Fruit fly (Drosophila melanogaster) whole organism, wandering third instar larva: ENCODE data around the gene Sh3beta.

ENCODE experiments used
- Abd-B ChIP-seq: fragments of >200 bp; optimal IDR thresholded peaks from 2 replicates; lab custom pipeline; 2017; ENCODE audit warnings: missing biosample characterization, missing genetic modification characterization
- Dfd ChIP-seq: fragments of >200 bp; optimal IDR thresholded peaks from 2 replicates; lab custom pipeline; 2017; ENCODE audit warnings: missing biosample characterization, missing genetic modification characterization
- Dif ChIP-seq: fragments of 200-275, 200-300 bp; sonication (Bioruptor generic); optimal IDR thresholded peaks from 2 replicates; lab custom pipeline; 2018; ENCODE audit warnings: missing biosample characterization, missing genetic modification characterization; ENCODE audit not compliant: partially characterized antibody
- GATAd ChIP-seq: sonication (Bioruptor generic); optimal IDR thresholded peaks from 2 replicates; lab custom pipeline; 2016; ENCODE audit warnings: missing biosample characterization, missing genetic modification characterization
- HLH106 ChIP-seq: fragments of 200-800 bp; optimal IDR thresholded peaks from 3 replicates; lab custom pipeline; 2019; ENCODE audit warnings: missing biosample characterization, mild to moderate bottlenecking, missing genetic modification characterization, moderate library complexity
- Hr78 ChIP-seq: fragments of >200 bp; optimal IDR thresholded peaks from 2 replicates; lab custom pipeline; 2017; ENCODE audit warnings: missing biosample characterization, missing genetic modification characterization
- Jra ChIP-seq: sonication (Bioruptor generic); optimal IDR thresholded peaks from 2 replicates; lab custom pipeline; 2016; ENCODE audit warnings: missing biosample characterization, missing genetic modification characterization
- Myc ChIP-seq: fragments of >200 bp; optimal IDR thresholded peaks from 2 replicates; lab custom pipeline; 2017
- N ChIP-seq: fragments of >200 bp; optimal IDR thresholded peaks from 2 replicates; lab custom pipeline; 2018; ENCODE audit warnings: missing biosample characterization, missing external identifiers, missing genetic modification characterization
- OdsH ChIP-seq: fragments of 200-800 bp; sonication (Bioruptor generic); optimal IDR thresholded peaks from 2 replicates; lab custom pipeline; 2016; ENCODE audit warnings: missing biosample characterization, mild to moderate bottlenecking, missing genetic modification characterization
- Rel ChIP-seq, 2 experiments: fragments of 200-800 bp; sonication (Bioruptor generic) in 1 of 2; optimal IDR thresholded peaks; 2 replicates in 1 of 2; 3 replicates in 1 of 2; lab custom pipeline; 2016 to 2019; ENCODE audit warnings: mild to moderate bottlenecking in 2 of 2, missing biosample characterization in 2 of 2, missing genetic modification characterization in 2 of 2, moderate library complexity in 1 of 2
- Sp1 ChIP-seq: fragments of 200-800 bp; sonication (Bioruptor generic); optimal IDR thresholded peaks from 3 replicates; lab custom pipeline; 2019; ENCODE audit warnings: missing biosample characterization, mild to moderate bottlenecking, missing genetic modification characterization, moderate library complexity
- Vsx2 ChIP-seq: fragments of 200-300, 225-300 bp; sonication (Bioruptor generic); optimal IDR thresholded peaks from 2 replicates; lab custom pipeline; 2018; ENCODE audit warnings: missing biosample characterization, missing genetic modification characterization; ENCODE audit not compliant: partially characterized antibody
- dl ChIP-seq, 2 experiments: fragments of 175-275, 200-275 bp in 1 of 2; fragments of 200-275 bp in 1 of 2; sonication (Bioruptor generic); optimal IDR thresholded peaks; lab custom pipeline; 2018; ENCODE audit warnings: mild to moderate bottlenecking in 2 of 2, missing biosample characterization in 2 of 2, missing genetic modification characterization in 2 of 2, moderate library complexity in 2 of 2; ENCODE audit not compliant: partially characterized antibody in 2 of 2, insufficient read depth in 1 of 2
- dsf ChIP-seq: sonication (Bioruptor generic); optimal IDR thresholded peaks from 2 replicates; lab custom pipeline; 2016; ENCODE audit warnings: missing biosample characterization, missing genetic modification characterization, borderline replicate concordance
- ey ChIP-seq: fragments of 200-800 bp; sonication (Bioruptor generic); optimal IDR thresholded peaks from 2 replicates; lab custom pipeline; 2016; ENCODE audit warnings: missing biosample characterization, missing genetic modification characterization
- foxo ChIP-seq, 2 experiments: fragments of 200-800 bp; sonication (Bioruptor generic); optimal IDR thresholded peaks; 2 replicates in 1 of 2; 3 replicates in 1 of 2; lab custom pipeline; 2016 to 2017; ENCODE audit warnings: missing biosample characterization in 2 of 2, missing genetic modification characterization in 2 of 2
- fru ChIP-seq: fragments of 200-800 bp; sonication (Bioruptor generic); optimal IDR thresholded peaks from 3 replicates; lab custom pipeline; 2016; ENCODE audit warnings: missing biosample characterization, mild to moderate bottlenecking, missing genetic modification characterization
- h ChIP-seq: fragments of 200-800 bp; sonication (Bioruptor generic); optimal IDR thresholded peaks from 3 replicates; lab custom pipeline; 2016; ENCODE audit warnings: missing biosample characterization, mild to moderate bottlenecking, missing genetic modification characterization
- jim ChIP-seq: fragments of 175-275, 200-325 bp; sonication (Bioruptor generic); optimal IDR thresholded peaks from 2 replicates; lab custom pipeline; 2016; ENCODE audit warnings: missing biosample characterization, mild to moderate bottlenecking, missing genetic modification characterization
- psq ChIP-seq: fragments of 200-800 bp; sonication (Bioruptor generic); optimal IDR thresholded peaks from 3 replicates; lab custom pipeline; 2017; ENCODE audit warnings: missing biosample characterization, mild to moderate bottlenecking, missing genetic modification characterization, moderate library complexity
- rgr ChIP-seq: fragments of 200-800 bp; sonication (Bioruptor generic); optimal IDR thresholded peaks from 3 replicates; lab custom pipeline; 2016; ENCODE audit warnings: missing biosample characterization, mild to moderate bottlenecking, missing genetic modification characterization
- sage ChIP-seq: fragments of 200-800 bp; sonication (Bioruptor generic); optimal IDR thresholded peaks from 2 replicates; lab custom pipeline; 2016; ENCODE audit warnings: missing biosample characterization, mild to moderate bottlenecking, missing genetic modification characterization
- sv ChIP-seq: fragments of 200-800 bp; sonication (Bioruptor generic); optimal IDR thresholded peaks from 3 replicates; lab custom pipeline; 2016; ENCODE audit warnings: missing biosample characterization, missing genetic modification characterization
- tai ChIP-seq: sonication (Bioruptor generic); optimal IDR thresholded peaks from 2 replicates; lab custom pipeline; 2016; ENCODE audit warnings: missing biosample characterization, missing genetic modification characterization
- woc ChIP-seq: sonication (Bioruptor generic); optimal IDR thresholded peaks from 2 replicates; lab custom pipeline; 2016; ENCODE audit warnings: missing biosample characterization, mild to moderate bottlenecking, missing genetic modification characterization

The Sh3beta gene

DNA sequence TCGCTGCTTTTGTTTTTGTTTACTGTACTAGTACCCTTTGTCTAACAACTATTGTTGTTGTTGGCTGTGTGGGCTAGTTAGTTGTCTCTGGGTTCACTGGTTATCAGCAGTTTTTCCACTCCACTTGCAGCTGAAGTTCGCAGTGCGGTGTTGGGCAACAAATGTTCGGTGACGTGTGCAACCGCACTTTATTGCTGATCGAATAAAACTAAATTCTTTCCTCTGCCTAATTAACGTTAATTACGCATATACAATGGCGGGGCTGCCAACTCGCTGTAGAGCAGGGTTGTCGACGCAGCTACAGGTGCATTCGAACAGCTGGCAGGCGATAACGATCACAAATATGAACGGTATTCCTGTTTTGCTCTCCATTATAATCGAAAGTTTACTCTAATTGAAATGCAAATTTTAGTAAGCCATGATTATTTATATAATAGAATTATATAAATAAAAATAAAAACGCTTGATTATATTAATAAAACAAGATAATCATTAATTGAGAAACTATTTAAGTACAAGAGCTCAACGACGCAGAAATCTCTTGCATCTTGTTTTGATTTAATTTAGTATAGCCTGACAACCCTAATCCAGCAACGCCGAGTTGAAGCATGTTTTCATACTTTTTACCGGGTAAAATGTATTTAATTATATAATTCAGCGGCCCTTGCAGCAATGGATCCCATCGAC lies 40.4 kb downstream of the Sh3beta start, which contains the start of the genes mrva, CG42307 and mus312 (continued):
- TF ChIP-seq rgr (GFP tag; lab: Kevin White, UChicago) (peak; percentile 83), foxo (GFP tag; optimal IDR thresholded peaks at IDR 0.05; lab: Kevin White, UChicago) (peak in 1 of 2 experiments; percentile 87), GATAd (GFP tag; lab: Kevin White, UChicago) (no peak)

DNA sequence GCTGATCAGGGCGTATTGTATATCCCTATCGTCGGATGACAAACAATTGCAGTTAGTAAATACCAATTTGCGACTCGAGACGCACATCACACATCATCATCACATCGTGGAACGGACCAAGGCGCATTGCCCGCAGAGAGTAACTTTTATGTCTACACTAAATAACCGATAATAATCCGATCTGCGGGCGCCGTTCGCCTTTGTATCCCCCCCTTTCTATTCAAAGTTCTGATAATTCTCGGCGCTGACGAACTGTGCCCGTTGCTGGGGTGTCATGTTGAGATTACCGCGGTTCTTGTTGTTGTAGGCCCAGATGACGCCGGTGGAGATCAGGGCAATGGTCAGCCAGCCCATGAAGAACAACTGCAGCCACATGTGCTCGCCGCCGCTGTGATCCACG lies 42.4 kb downstream of the Sh3beta start:
- TF ChIP-seq foxo (GFP tag; optimal IDR thresholded peaks at IDR 0.05; lab: Kevin White, UChicago) (no peak), sage (GFP tag; lab: Kevin White, UChicago) (no peak), N (GFP tag; lab: Kevin White, UChicago) (no peak), Dfd (no peak), dl (GFP tag; optimal IDR thresholded peaks at IDR 0.05; lab: Kevin White, UChicago; ENCODE audit: insufficient read depth in 1 of 2, partially characterized antibody in 2 of 2) (no peak)

DNA sequence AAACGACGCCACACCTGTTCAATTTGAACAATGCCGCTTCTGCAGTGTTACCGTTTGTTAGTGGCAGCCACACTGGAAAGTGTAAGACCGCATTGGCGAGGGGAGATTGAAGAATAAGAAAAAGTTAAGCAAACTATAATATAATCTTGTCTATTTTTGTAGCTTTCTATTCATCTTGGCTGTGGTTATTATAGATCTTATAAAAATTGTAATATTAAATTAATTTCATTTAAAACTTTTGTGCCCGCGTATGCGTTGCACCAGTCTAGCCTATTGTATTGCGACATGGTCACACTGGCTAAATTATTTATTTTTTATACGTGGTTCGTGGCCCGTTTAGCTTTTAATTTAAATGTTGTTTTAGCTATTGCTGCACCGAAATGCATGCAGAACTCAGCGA lies 45.7 kb downstream of the Sh3beta start, which contains the start of the genes RhoGEF4 and Rint1:
RhoGEF4 (minus strand) TSS at position 64 of the 400 bp plus-strand sequence.
Rint1 (plus strand) TSS at position 272 of the 400 bp plus-strand sequence.
- TF ChIP-seq foxo (GFP tag; optimal IDR thresholded peaks at IDR 0.05; lab: Kevin White, UChicago) (peak in 1 of 2 experiments; percentile 72), woc (peak; percentile 47), HLH106 (tag; lab: Kevin White, UChicago) (peak; percentile 60), Sp1 (GFP tag; lab: Kevin White, UChicago) (peak; percentile 48), Rel (GFP tag; optimal IDR thresholded peaks at IDR 0.05; lab: Kevin White, UChicago) (no peak), Rel (tag; optimal IDR thresholded peaks at IDR 0.05; lab: Kevin White, UChicago) (no peak), OdsH (GFP tag; lab: Kevin White, UChicago) (peak; percentile 27), dsf (peak; percentile 17), h (GFP tag; lab: Kevin White, UChicago) (peak; percentile 55), rgr (GFP tag; lab: Kevin White, UChicago) (peak; percentile 63), psq (GFP tag; lab: Kevin White, UChicago) (peak; percentile 40), Dif (no peak), ey (GFP tag; lab: Kevin White, UChicago) (peak; percentile 26), sv (GFP tag; lab: Kevin White, UChicago) (peak; percentile 69), Myc (lab: Kevin White, UChicago) (peak; percentile 54), Hr78 (GFP tag; lab: Kevin White, UChicago) (no peak)

DNA sequence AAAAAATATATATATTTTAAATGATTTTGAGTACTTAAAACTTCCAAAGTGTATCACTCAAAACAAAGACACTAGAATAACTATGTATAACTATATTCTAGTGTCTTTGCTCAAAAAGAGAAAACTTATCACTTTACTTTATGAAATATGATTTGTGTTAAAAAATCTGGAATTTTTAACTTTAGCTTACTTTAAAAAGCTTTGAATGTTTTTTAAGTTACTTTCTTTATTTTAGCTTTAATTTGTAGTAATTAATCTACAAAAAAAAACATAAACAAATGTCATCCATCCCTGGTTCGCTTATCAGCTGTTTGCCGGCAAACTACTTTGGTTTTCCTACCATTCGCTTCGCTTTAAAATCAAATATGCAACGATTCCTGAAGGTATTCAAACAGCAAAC lies 49.3 kb downstream of the Sh3beta start, which contains the start of gene CG8607:
CG8607 (plus strand) TSS at position 301 of the 400 bp plus-strand sequence.
- TF ChIP-seq jim (GFP tag; lab: Kevin White, UChicago) (no peak), HLH106 (tag; lab: Kevin White, UChicago) (no peak), Jra (no peak), dl (GFP tag; optimal IDR thresholded peaks at IDR 0.05; lab: Kevin White, UChicago; ENCODE audit: insufficient read depth in 1 of 2, partially characterized antibody in 2 of 2) (no peak), Abd-B (no peak), Dfd (no peak), fru (no peak), N (GFP tag; lab: Kevin White, UChicago) (no peak), sv (GFP tag; lab: Kevin White, UChicago) (no peak), Vsx2 (GFP tag; lab: Kevin White, UChicago) (no peak), tai (GFP tag; lab: Kevin White, UChicago) (no peak), woc (no peak), ey (GFP tag; lab: Kevin White, UChicago) (no peak)
